Worm (Caenorhabditis elegans): ENCODE measurements around the gene spsb-1.

The spsb-1 gene

ce11 chrII:15196433-15196832, at the start of gene spsb-1:
Gene spsb-1 (plus strand): TSS chrII:15196733.
- TF ChIP-seq lin-11 (tag; optimal IDR thresholded peaks at IDR 0.05) (no peak), elt-1 (tag; optimal IDR thresholded peaks at IDR 0.05) (no peak), mbf-1 (tag; optimal IDR thresholded peaks at IDR 0.05) (no peak), ceh-16 (tag; optimal IDR thresholded peaks at IDR 0.05) (no peak), ztf-11 (tag; optimal IDR thresholded peaks at IDR 0.05) (no peak), ceh-82 (tag; optimal IDR thresholded peaks at IDR 0.05) (no peak)

ce11 chrII:15148442-15148841, 48.1 kb upstream of the spsb-1 start:
- TF ChIP-seq mab-5 (tag; optimal IDR thresholded peaks at IDR 0.05) = no peak
- TF ChIP-seq lin-39 (tag; optimal IDR thresholded peaks at IDR 0.05) = no peak
- TF ChIP-seq skn-1 (tag; optimal IDR thresholded peaks at IDR 0.05) = no peak
- TF ChIP-seq elt-3 (tag; optimal IDR thresholded peaks at IDR 0.05) = no peak
- TF ChIP-seq ZK546.5 (tag; optimal IDR thresholded peaks at IDR 0.05) = no peak
- TF ChIP-seq nhr-25 (tag; optimal IDR thresholded peaks at IDR 0.05) = no peak
- TF ChIP-seq ztf-11 (tag; optimal IDR thresholded peaks at IDR 0.05) = no peak
- TF ChIP-seq nhr-12 (tag; optimal IDR thresholded peaks at IDR 0.05) = no peak

- TF ChIP-seq fos-1 (tag; optimal IDR thresholded peaks at IDR 0.05) (no peak), ceh-16 (tag; optimal IDR thresholded peaks at IDR 0.05) (no peak), lin-13 (GFP tag; optimal IDR thresholded peaks at IDR 0.05) (no peak), elt-1 (tag; optimal IDR thresholded peaks at IDR 0.05) (no peak), unc-39 (tag; optimal IDR thresholded peaks at IDR 0.05) (no peak), aly-2 (tag; optimal IDR thresholded peaks at IDR 0.05) (no peak), alr-1 (tag; optimal IDR thresholded peaks at IDR 0.05) (no peak), ztf-4 (tag; optimal IDR thresholded peaks at IDR 0.05) (no peak), nhr-129 (tag; optimal IDR thresholded peaks at IDR 0.05) (no peak), gmeb-1 (tag; optimal IDR thresholded peaks at IDR 0.05) (no peak), nhr-21 (tag; optimal IDR thresholded peaks at IDR 0.05) (no peak), zag-1 (tag; optimal IDR thresholded peaks at IDR 0.05) (no peak), peb-1 (tag; optimal IDR thresholded peaks at IDR 0.05) (no peak)
Measured at ce11 chrII:15157880-15158279, 38.7 kb upstream of the spsb-1 start, which contains the start of gene ptr-20. Gene ptr-20 (plus strand): TSS chrII:15158180.

ce11 chrII:15158364-15158763, 38.2 kb upstream of the spsb-1 start:
- TF ChIP-seq alr-1 (tag; optimal IDR thresholded peaks at IDR 0.05) (no peak), ZK546.5 (tag; optimal IDR thresholded peaks at IDR 0.05) (no peak), aly-2 (tag; optimal IDR thresholded peaks at IDR 0.05) (no peak), mbf-1 (tag; optimal IDR thresholded peaks at IDR 0.05) (no peak), lsy-2 (tag; optimal IDR thresholded peaks at IDR 0.05) (no peak), zag-1 (tag; optimal IDR thresholded peaks at IDR 0.05) (no peak), peb-1 (tag; optimal IDR thresholded peaks at IDR 0.05) (no peak), Y55F3AM.14 (GFP tag; optimal IDR thresholded peaks at IDR 0.05) (no peak)

DNA sequence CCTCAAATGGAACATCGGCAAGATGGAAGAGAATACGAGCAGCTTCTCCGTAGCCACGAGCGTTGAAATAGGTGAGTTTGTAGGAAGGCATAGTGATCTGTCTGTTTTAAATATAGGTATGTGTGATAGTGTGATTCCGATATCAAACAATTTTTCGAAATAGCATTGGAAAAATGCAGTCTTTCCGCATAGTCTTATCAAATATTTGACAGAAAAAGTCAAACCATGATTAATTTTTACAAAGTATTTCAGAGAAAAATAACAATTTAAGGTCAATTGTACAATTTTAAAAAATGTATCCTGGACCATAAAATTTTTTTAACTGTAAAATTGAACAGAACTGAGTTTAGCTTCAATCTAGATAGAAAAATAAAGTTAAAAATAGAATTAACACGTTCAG, 32.1 kb upstream of the spsb-1 start, which contains the start of gene gst-26:
Gene gst-26, minus strand, starts transcription at position 101 of the 400 bp plus-strand sequence.
- TF ChIP-seq fos-1 (tag; optimal IDR thresholded peaks at IDR 0.05) (peak; percentile 25), lsy-2 (tag; optimal IDR thresholded peaks at IDR 0.05) (no peak)

- TF ChIP-seq unc-62 (GFP tag; optimal IDR thresholded peaks at IDR 0.05) = no peak
- TF ChIP-seq crh-2 (tag; optimal IDR thresholded peaks at IDR 0.05) = peak; percentile 92
- no peak for TF ChIP-seq mbf-1 (tag; optimal IDR thresholded peaks at IDR 0.05)
- TF ChIP-seq C34F6.9 (tag; optimal IDR thresholded peaks at IDR 0.05) = peak; percentile 84
- peak; percentile 75 for TF ChIP-seq gmeb-1 (tag; optimal IDR thresholded peaks at IDR 0.05)
- TF ChIP-seq aly-2 (tag; optimal IDR thresholded peaks at IDR 0.05) = no peak
- peak; percentile 72 for TF ChIP-seq mab-5 (tag; optimal IDR thresholded peaks at IDR 0.05)
- no peak for TF ChIP-seq nhr-12 (tag; optimal IDR thresholded peaks at IDR 0.05)
- peak; percentile 69 for TF ChIP-seq lin-11 (tag; optimal IDR thresholded peaks at IDR 0.05)
- no peak for TF ChIP-seq unc-39 (tag; optimal IDR thresholded peaks at IDR 0.05)
- TF ChIP-seq lin-39 (tag; optimal IDR thresholded peaks at IDR 0.05) = no peak
- TF ChIP-seq zag-1 (tag; optimal IDR thresholded peaks at IDR 0.05) = peak; percentile 65
- no peak for TF ChIP-seq alr-1 (tag; optimal IDR thresholded peaks at IDR 0.05)
- TF ChIP-seq R02D3.7 (tag; optimal IDR thresholded peaks at IDR 0.05) = no peak
- TF ChIP-seq dmd-4 (tag; optimal IDR thresholded peaks at IDR 0.05) = no peak
- no peak for TF ChIP-seq nhr-237 (tag; optimal IDR thresholded peaks at IDR 0.05)
- no peak for TF ChIP-seq nhr-10 (tag; optimal IDR thresholded peaks at IDR 0.05)
- peak; percentile 72 for TF ChIP-seq unc-55 (GFP tag; optimal IDR thresholded peaks at IDR 0.05)
- TF ChIP-seq lin-13 (GFP tag; optimal IDR thresholded peaks at IDR 0.05) = peak; percentile 86
- peak; percentile 63 for TF ChIP-seq nhr-25 (tag; optimal IDR thresholded peaks at IDR 0.05)
- no peak for TF ChIP-seq skn-1 (tag; optimal IDR thresholded peaks at IDR 0.05)
- TF ChIP-seq ztf-11 (tag; optimal IDR thresholded peaks at IDR 0.05) = no peak
- TF ChIP-seq ztf-1 (GFP tag; conservative IDR thresholded peaks at IDR 0.05) = no peak
- TF ChIP-seq peb-1 (tag; optimal IDR thresholded peaks at IDR 0.05) = no peak
- TF ChIP-seq egl-27 (tag; optimal IDR thresholded peaks at IDR 0.05) = peak; percentile 47
- TF ChIP-seq ceh-82 (tag; optimal IDR thresholded peaks at IDR 0.05) = peak; percentile 27
- TF ChIP-seq nhr-6 (tag; optimal IDR thresholded peaks at IDR 0.05) = no peak
- peak; percentile 62 for TF ChIP-seq snpc-4 (tag; optimal IDR thresholded peaks at IDR 0.05)
- TF ChIP-seq lsy-2 (tag; optimal IDR thresholded peaks at IDR 0.05) = peak; percentile 62 to 78
- TF ChIP-seq nhr-23 (tag; optimal IDR thresholded peaks at IDR 0.05) = no peak
- no peak for TF ChIP-seq ama-1 (optimal IDR thresholded peaks at IDR 0.05)
- TF ChIP-seq ZK546.5 (tag; optimal IDR thresholded peaks at IDR 0.05) = no peak
- peak; percentile 94 for TF ChIP-seq nhr-129 (tag; optimal IDR thresholded peaks at IDR 0.05)
- peak; percentile 81 for TF ChIP-seq ztf-4 (tag; optimal IDR thresholded peaks at IDR 0.05)
- TF ChIP-seq fos-1 (tag; optimal IDR thresholded peaks at IDR 0.05) = peak; percentile 85
Measured at ce11 chrII:15165681-15166235, 30.8 kb upstream of the spsb-1 start, which contains the start of gene gst-27. Gene gst-27 (minus strand): TSS chrII:15165731.
